Worm (Caenorhabditis elegans) whole organism, L1 larva: ENCODE results near the gene ZC404.1.

Experiments
- C04F5.9 ChIP-seq: sonication (generic microtip); optimal IDR thresholded peaks from 2 replicates; lab custom pipeline; 2016; ENCODE audit warnings: missing genetic modification characterization, missing compliant biosample characterization
- C16A3.4 ChIP-seq: fragments of 150-350 bp; optimal IDR thresholded peaks from 2 replicates; lab custom pipeline; 2014; ENCODE audit warnings: missing biosample characterization, missing genetic modification characterization
- aha-1 ChIP-seq: fragments of 150-350 bp; optimal IDR thresholded peaks from 2 replicates; lab custom pipeline; 2014; ENCODE audit warnings: missing biosample characterization, missing genetic modification characterization
- alr-1 ChIP-seq: fragments of 200-800 bp; sonication (Bioruptor generic); optimal IDR thresholded peaks from 2 replicates; lab custom pipeline; 2018; ENCODE audit warnings: borderline replicate concordance, mild to moderate bottlenecking, missing genetic modification characterization, missing compliant biosample characterization
- blmp-1 ChIP-seq: fragments of 150-350 bp; optimal IDR thresholded peaks from 2 replicates; lab custom pipeline; 2014; ENCODE audit warnings: missing biosample characterization, missing genetic modification characterization
- ceh-82 ChIP-seq, 3 experiments: fragments of 150-350 bp in 1 of 3; sonication (generic microtip) in 2 of 3; optimal IDR thresholded peaks; 2 replicates each; lab custom pipeline; 2014 to 2017; ENCODE audit warnings: missing biosample characterization in 3 of 3, missing genetic modification characterization in 3 of 3
- dpl-1 ChIP-seq, 3 experiments: fragments of 150-350 bp in 2 of 3; sonication (generic microtip) in 1 of 3; optimal IDR thresholded peaks; 2 replicates each; lab custom pipeline; 2014 to 2017; ENCODE audit warnings: missing biosample characterization in 3 of 3, missing genetic modification characterization in 3 of 3, missing genetic modification reagents in 3 of 3
- dsc-1 ChIP-seq: sonication (generic microtip); optimal IDR thresholded peaks from 2 replicates; lab custom pipeline; 2016; ENCODE audit warnings: mild to moderate bottlenecking, missing genetic modification characterization, missing compliant biosample characterization
- efl-1 ChIP-seq, 4 experiments: fragments of 150-350 bp; optimal IDR thresholded peaks in 3 of 4; peaks in 1 of 4; 1 replicate in 1 of 4; 2 replicates in 3 of 4; lab custom pipeline; 2014; ENCODE audit warnings: missing biosample characterization in 2 of 4, missing genetic modification characterization in 2 of 4, missing genetic modification reagents in 2 of 4
- elt-2 ChIP-seq: sonication (generic microtip); optimal IDR thresholded peaks from 2 replicates; lab custom pipeline; 2016; ENCODE audit warnings: missing genetic modification characterization, mild to moderate bottlenecking, inconsistent platforms, missing compliant biosample characterization, missing genetic modification reagents
- elt-3 ChIP-seq, 6 experiments: fragments of 150-350 bp in 1 of 6; sonication (generic microtip); optimal IDR thresholded peaks; 2 replicates each; lab custom pipeline; 2017 to 2018; ENCODE audit warnings: missing biosample characterization in 6 of 6, missing genetic modification characterization in 6 of 6, inconsistent platforms in 1 of 6
- fkh-8 ChIP-seq: sonication (generic microtip); optimal IDR thresholded peaks from 2 replicates; lab custom pipeline; 2016; ENCODE audit warnings: mild to moderate bottlenecking, missing genetic modification characterization, missing compliant biosample characterization
- fos-1 ChIP-seq: fragments of 150-350 bp; optimal IDR thresholded peaks from 2 replicates; lab custom pipeline; 2014; ENCODE audit warnings: missing biosample characterization, missing genetic modification characterization
- grh-1 ChIP-seq: fragments of 200-800 bp; sonication (Bioruptor generic); IDR thresholded peaks from 2 replicates; pipeline ENCODE4 v1.3.6; 2022; ENCODE audit warnings: missing genetic modification reagents, missing genetic modification characterization, missing compliant biosample characterization
- hlh-17 ChIP-seq: fragments of 200-800 bp; sonication (Bioruptor generic); optimal IDR thresholded peaks from 2 replicates; lab custom pipeline; 2018; ENCODE audit warnings: missing genetic modification characterization, mild to moderate bottlenecking, missing compliant biosample characterization, moderate library complexity, borderline replicate concordance
- hlh-4 ChIP-seq: sonication (generic microtip); optimal IDR thresholded peaks from 2 replicates; lab custom pipeline; 2016; ENCODE audit warnings: mild to moderate bottlenecking, missing genetic modification characterization, missing compliant biosample characterization
- hpl-2 ChIP-seq: fragments of 150-350 bp; optimal IDR thresholded peaks from 2 replicates; lab custom pipeline; 2014; ENCODE audit warnings: missing biosample characterization, missing genetic modification reagents, missing genetic modification characterization
- irx-1 ChIP-seq: sonication (generic microtip); optimal IDR thresholded peaks from 2 replicates; lab custom pipeline; 2016; ENCODE audit warnings: missing genetic modification characterization, missing compliant biosample characterization
- jun-1 ChIP-seq: fragments of 150-350 bp; optimal IDR thresholded peaks from 2 replicates; lab custom pipeline; 2014; ENCODE audit warnings: missing biosample characterization, missing genetic modification reagents, missing genetic modification characterization
- lin-13 ChIP-seq: fragments of 150-350 bp; optimal IDR thresholded peaks from 2 replicates; lab custom pipeline; 2014; ENCODE audit warnings: missing biosample characterization, missing genetic modification reagents, missing genetic modification characterization
- lin-15B ChIP-seq: fragments of 150-350 bp; sonication (generic microtip); optimal IDR thresholded peaks from 3 replicates; lab custom pipeline; 2014; ENCODE audit warnings: missing biosample characterization, missing genetic modification characterization
- lin-39 ChIP-seq: fragments of 150-350 bp; optimal IDR thresholded peaks from 2 replicates; lab custom pipeline; 2014; ENCODE audit warnings: missing biosample characterization, missing genetic modification reagents, missing genetic modification characterization
- lir-3 ChIP-seq: sonication (generic microtip); optimal IDR thresholded peaks from 2 replicates; lab custom pipeline; 2016; ENCODE audit warnings: mild to moderate bottlenecking, missing genetic modification characterization, moderate library complexity, missing compliant biosample characterization; ENCODE audit not compliant: poor library complexity
- lsy-2 ChIP-seq, 2 experiments: fragments of 150-350 bp; optimal IDR thresholded peaks; 2 replicates each; lab custom pipeline; 2014; ENCODE audit warnings: missing biosample characterization in 2 of 2, missing genetic modification characterization in 2 of 2
- mab-9 ChIP-seq: fragments of 200-800 bp; sonication (Bioruptor generic); IDR thresholded peaks from 2 replicates; pipeline ENCODE4 v1.3.6; 2022; ENCODE audit warnings: missing genetic modification reagents, missing genetic modification characterization, missing compliant biosample characterization
- mdl-1 ChIP-seq, 2 experiments: fragments of 150-350 bp; optimal IDR thresholded peaks; 2 replicates each; lab custom pipeline; 2014 to 2017; ENCODE audit warnings: missing biosample characterization in 2 of 2, missing genetic modification characterization in 2 of 2, inconsistent platforms in 1 of 2
- mep-1 ChIP-seq: fragments of 150-350 bp; optimal IDR thresholded peaks from 2 replicates; lab custom pipeline; 2014; ENCODE audit warnings: missing biosample characterization, missing genetic modification characterization
- nhr-11 ChIP-seq: fragments of 150-350 bp; optimal IDR thresholded peaks from 2 replicates; lab custom pipeline; 2014; ENCODE audit warnings: missing biosample characterization, missing genetic modification characterization
- nhr-12 ChIP-seq: sonication (generic microtip); optimal IDR thresholded peaks from 2 replicates; lab custom pipeline; 2017; ENCODE audit warnings: missing biosample characterization, missing genetic modification characterization
- nhr-20 ChIP-seq: sonication (generic microtip); optimal IDR thresholded peaks from 2 replicates; lab custom pipeline; 2016; ENCODE audit warnings: mild to moderate bottlenecking, missing genetic modification characterization, missing compliant biosample characterization
- nhr-28 ChIP-seq: fragments of 150-350 bp; optimal IDR thresholded peaks from 2 replicates; lab custom pipeline; 2014; ENCODE audit warnings: missing biosample characterization, missing genetic modification characterization
- nhr-47 ChIP-seq: sonication (generic microtip); optimal IDR thresholded peaks from 2 replicates; lab custom pipeline; 2016; ENCODE audit warnings: mild to moderate bottlenecking, missing genetic modification characterization, moderate library complexity, missing compliant biosample characterization
- nhr-71 ChIP-seq: sonication (generic microtip); optimal IDR thresholded peaks from 2 replicates; lab custom pipeline; 2016; ENCODE audit warnings: mild to moderate bottlenecking, missing genetic modification characterization, moderate library complexity, missing compliant biosample characterization
- nhr-76 ChIP-seq: sonication (generic microtip); optimal IDR thresholded peaks from 2 replicates; lab custom pipeline; 2017; ENCODE audit warnings: missing biosample characterization, missing genetic modification characterization
- nhr-84 ChIP-seq: sonication (generic microtip); optimal IDR thresholded peaks from 2 replicates; lab custom pipeline; 2017; ENCODE audit warnings: missing biosample characterization, missing genetic modification characterization
- nhr-85 ChIP-seq: sonication (generic microtip); peaks from one replicate; lab custom pipeline; 2016; ENCODE audit warnings: missing genetic modification characterization, inconsistent platforms, missing compliant biosample characterization
- nhr-90 ChIP-seq: sonication (generic microtip); optimal IDR thresholded peaks from 2 replicates; lab custom pipeline; 2016; ENCODE audit warnings: mild to moderate bottlenecking, missing genetic modification characterization, missing compliant biosample characterization; ENCODE audit not compliant: poor library complexity
- pax-3 ChIP-seq: fragments of 200-800 bp; sonication (Bioruptor generic); optimal IDR thresholded peaks from 2 replicates; lab custom pipeline; 2018; ENCODE audit warnings: mild to moderate bottlenecking, missing genetic modification characterization, moderate library complexity, missing compliant biosample characterization
- skn-1 ChIP-seq: fragments of 150-350 bp; optimal IDR thresholded peaks from 2 replicates; lab custom pipeline; 2014; ENCODE audit warnings: missing biosample characterization, missing genetic modification characterization
- snu-23 ChIP-seq: sonication (generic microtip); optimal IDR thresholded peaks from 2 replicates; lab custom pipeline; 2016; ENCODE audit warnings: missing genetic modification characterization, missing compliant biosample characterization
- sptf-1 ChIP-seq: fragments of 150-350 bp; optimal IDR thresholded peaks from 2 replicates; lab custom pipeline; 2014; ENCODE audit warnings: missing biosample characterization, missing genetic modification characterization
- swsn-7 ChIP-seq: sonication (generic microtip); optimal IDR thresholded peaks from 2 replicates; lab custom pipeline; 2016; ENCODE audit warnings: missing genetic modification characterization, missing compliant biosample characterization
- tbx-2 ChIP-seq: sonication (generic microtip); optimal IDR thresholded peaks from 2 replicates; lab custom pipeline; 2016; ENCODE audit warnings: missing genetic modification characterization, missing compliant biosample characterization
- unc-62 ChIP-seq: fragments of 150-350 bp; optimal IDR thresholded peaks from 2 replicates; lab custom pipeline; 2014; ENCODE audit warnings: missing biosample characterization, missing genetic modification reagents, missing genetic modification characterization
- unc-86 ChIP-seq: sonication (generic microtip); optimal IDR thresholded peaks from 2 replicates; lab custom pipeline; 2016; ENCODE audit warnings: missing genetic modification characterization, missing compliant biosample characterization
- xbp-1 ChIP-seq: sonication (generic microtip); optimal IDR thresholded peaks from 2 replicates; lab custom pipeline; 2016; ENCODE audit warnings: missing genetic modification characterization, missing compliant biosample characterization
- zag-1 ChIP-seq: fragments of 150-350 bp; optimal IDR thresholded peaks from 2 replicates; lab custom pipeline; 2014; ENCODE audit warnings: missing biosample characterization, missing genetic modification characterization
- ztf-11 ChIP-seq, 2 experiments: sonication (generic microtip); optimal IDR thresholded peaks; 2 replicates each; lab custom pipeline; 2016 to 2017; ENCODE audit warnings: missing genetic modification characterization in 2 of 2, missing biosample characterization in 1 of 2, missing compliant biosample characterization in 1 of 2

ZC404.1 gene

DNA sequence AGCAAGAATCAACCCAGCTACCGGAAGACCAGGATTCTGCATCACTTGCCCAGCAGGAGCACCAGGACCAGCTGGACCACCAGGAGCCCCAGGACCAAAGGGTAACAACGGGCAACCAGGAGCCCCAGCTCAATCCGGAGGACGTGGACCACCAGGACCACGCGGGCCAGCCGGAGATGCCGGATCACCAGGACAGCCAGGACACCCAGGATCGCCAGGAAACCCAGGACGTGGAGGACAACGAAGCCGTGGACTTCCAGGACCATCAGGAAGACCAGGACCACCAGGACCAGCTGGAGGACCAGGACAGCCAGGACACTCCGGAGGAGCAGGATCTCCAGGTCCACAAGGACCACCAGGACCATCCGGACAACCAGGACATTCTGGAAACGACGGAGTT lies 37.5 kb downstream of the ZC404.1 start:
- TF ChIP-seq ztf-11 (tag; optimal IDR thresholded peaks at IDR 0.05; lab: Kevin White, UChicago) = no peak
- no peak for TF ChIP-seq ceh-82 (tag; optimal IDR thresholded peaks at IDR 0.05; lab: Kevin White, UChicago)
- no peak for TF ChIP-seq lir-3 (tag; lab: Kevin White, UChicago)
- no peak for TF ChIP-seq aha-1 (tag; lab: Kevin White, UChicago)
- TF ChIP-seq C04F5.9 (tag; lab: Kevin White, UChicago) = no peak
- no peak for TF ChIP-seq mab-9 (GFP tag; lab: Robert Waterston, UW)
- TF ChIP-seq elt-2 = no peak
- TF ChIP-seq alr-1 (tag; lab: Kevin White, UChicago) = no peak
- no peak for TF ChIP-seq skn-1
- no peak for TF ChIP-seq grh-1
- TF ChIP-seq nhr-28 = no peak
- TF ChIP-seq pax-3 (tag; lab: Kevin White, UChicago) = no peak
- TF ChIP-seq nhr-12 (tag; lab: Kevin White, UChicago) = no peak
- TF ChIP-seq nhr-47 = no peak
- TF ChIP-seq hpl-2 = no peak
- TF ChIP-seq tbx-2 (tag; lab: Kevin White, UChicago) = no peak
- TF ChIP-seq nhr-76 (tag; lab: Kevin White, UChicago) = no peak
- TF ChIP-seq fkh-8 = no peak

DNA sequence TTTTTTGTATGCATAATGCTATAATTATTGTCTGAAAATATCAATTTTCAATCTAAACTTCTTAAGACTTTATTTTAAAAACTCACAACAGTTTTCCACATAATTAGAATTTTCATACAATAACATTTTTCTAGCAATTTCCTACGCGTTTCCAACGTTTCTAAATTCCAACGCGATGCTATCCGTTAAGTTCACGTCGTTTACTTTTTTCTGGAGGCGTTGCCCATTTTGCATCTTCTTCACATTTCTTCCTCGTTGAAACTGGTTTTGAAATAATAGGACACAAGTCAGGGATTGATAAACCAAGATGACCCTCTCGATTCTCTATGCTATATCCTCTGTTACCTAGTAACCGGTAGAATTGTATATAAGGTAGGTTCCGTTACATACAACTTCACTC lies 41.3 kb downstream of the ZC404.1 start, which contains the start of the genes T15B7.14 and col-143:
TSS of gene T15B7.14 (minus strand) at position 101 of the 400 bp plus-strand sequence.
TSS of gene col-143 (plus strand) at position 394 of the 400 bp plus-strand sequence.
- TF ChIP-seq efl-1 (optimal IDR thresholded peaks at IDR 0.05; lab: Kevin White, UChicago) (no peak), efl-1 (GFP tag; optimal IDR thresholded peaks at IDR 0.05 in 1 of 2; lab: Kevin White, UChicago) (peak in 1 of 2 experiments; percentile 46), mdl-1 (tag; optimal IDR thresholded peaks at IDR 0.05; lab: Kevin White, UChicago) (no peak)

DNA sequence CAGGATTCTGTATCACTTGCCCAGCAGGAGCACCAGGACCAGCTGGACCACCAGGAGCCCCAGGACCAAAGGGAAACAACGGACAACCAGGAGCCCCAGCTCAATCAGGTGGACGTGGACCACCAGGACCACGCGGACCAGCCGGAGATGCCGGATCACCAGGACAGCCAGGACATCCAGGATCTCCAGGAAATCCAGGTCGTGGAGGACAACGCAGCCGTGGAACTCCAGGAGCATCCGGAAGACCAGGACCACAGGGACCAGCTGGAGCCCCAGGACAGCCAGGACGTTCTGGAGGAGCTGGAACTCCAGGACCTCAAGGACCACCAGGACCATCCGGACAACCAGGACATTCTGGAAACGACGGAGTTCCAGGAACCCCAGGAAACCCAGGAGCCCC lies 42.0 kb downstream of the ZC404.1 start:
- TF ChIP-seq unc-86 (tag; lab: Kevin White, UChicago) (no peak), nhr-20 (tag; lab: Kevin White, UChicago) (no peak), fkh-8 (no peak), ztf-11 (tag; optimal IDR thresholded peaks at IDR 0.05; lab: Kevin White, UChicago) (no peak), C04F5.9 (tag; lab: Kevin White, UChicago) (no peak), jun-1 (tag; lab: Kevin White, UChicago) (no peak), lin-13 (GFP tag; lab: Kevin White, UChicago) (no peak), nhr-90 (no peak), irx-1 (no peak), sptf-1 (tag; lab: Kevin White, UChicago) (no peak), nhr-11 (no peak), fos-1 (no peak), nhr-47 (no peak), hlh-4 (tag; lab: Kevin White, UChicago) (no peak)

DNA sequence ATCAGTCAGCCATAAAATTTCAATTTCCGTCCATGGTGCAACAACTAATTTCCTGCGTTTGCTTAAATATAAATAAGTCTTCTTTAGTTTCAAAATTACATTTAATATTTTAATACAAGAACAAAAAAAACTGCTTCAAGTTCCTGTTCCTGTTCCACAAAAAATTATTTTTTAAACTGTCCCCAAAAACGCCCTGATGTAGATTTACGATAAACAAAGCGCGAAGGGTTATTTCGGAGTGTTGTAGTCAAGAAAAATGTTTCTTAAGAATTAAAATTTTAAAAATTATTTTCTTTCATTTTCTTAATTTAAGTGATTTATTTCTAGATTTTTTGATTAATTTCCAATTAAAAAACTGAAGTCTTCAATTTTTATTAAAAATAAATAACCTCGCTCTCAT lies 44.6 kb downstream of the ZC404.1 start, which contains the start of gene T15B7.15:
TSS of gene T15B7.15 (minus strand) at position 67 of the 400 bp plus-strand sequence.
- peak; percentile 53 for TF ChIP-seq nhr-85 (tag; lab: Kevin White, UChicago)
- TF ChIP-seq ceh-82 (tag; optimal IDR thresholded peaks at IDR 0.05; lab: Kevin White, UChicago) = peak in 2 of 3 experiments; percentile 11 to 33
- TF ChIP-seq pax-3 (tag; lab: Kevin White, UChicago) = no peak
- no peak for TF ChIP-seq nhr-84 (tag; lab: Kevin White, UChicago)
- TF ChIP-seq snu-23 (GFP tag; lab: Kevin White, UChicago) = peak; percentile 42
- TF ChIP-seq lin-39 (tag; lab: Kevin White, UChicago) = peak; percentile 21
- TF ChIP-seq dpl-1 (GFP tag; optimal IDR thresholded peaks at IDR 0.05; lab: Kevin White, UChicago) = peak; percentile 72 to 88 (median 82)
- TF ChIP-seq lin-15B = peak; percentile 51
- TF ChIP-seq xbp-1 = peak; percentile 20
- peak; percentile 36 for TF ChIP-seq swsn-7
- peak in 1 of 6 experiments; percentile 1 for TF ChIP-seq elt-3 (tag; optimal IDR thresholded peaks at IDR 0.05; lab: Kevin White, UChicago)
- TF ChIP-seq zag-1 (tag; lab: Kevin White, UChicago) = no peak
- TF ChIP-seq blmp-1 = peak; percentile 19
- peak; percentile 53 for TF ChIP-seq nhr-47
- TF ChIP-seq lsy-2 (tag; optimal IDR thresholded peaks at IDR 0.05; lab: Kevin White, UChicago) = peak; percentile 25 to 71
- TF ChIP-seq mep-1 (tag; lab: Kevin White, UChicago) = peak; percentile 36
- TF ChIP-seq hlh-17 (GFP tag; lab: Kevin White, UChicago) = no peak
- peak; percentile 21 for TF ChIP-seq dsc-1 (tag; lab: Kevin White, UChicago)
- TF ChIP-seq nhr-71 (tag; lab: Kevin White, UChicago) = peak; percentile 50
- peak; percentile 21 for TF ChIP-seq nhr-20 (tag; lab: Kevin White, UChicago)
- no peak for TF ChIP-seq unc-86 (tag; lab: Kevin White, UChicago)
- peak; percentile 31 for TF ChIP-seq C16A3.4 (tag; lab: Kevin White, UChicago)
- no peak for TF ChIP-seq unc-62 (GFP tag; lab: Kevin White, UChicago)
